Fruit fly (Drosophila melanogaster) S2 (cell line): ENCODE measurements around the gene CG13807.

Source experiments
- CG8478 ChIP-seq: fragments of >200 bp; optimal IDR thresholded peaks from 2 replicates; lab custom pipeline; 2018
- CTCF ChIP-seq, 2 experiments: fragments of >200 bp; optimal IDR thresholded peaks; 2 replicates each; lab custom pipeline; 2018

dm6 chr3L:2276250-2276649 is 13.5 kb downstream of the CG13807 start, which contains the start of gene yellow-g2:
- TF ChIP-seq CG8478 (lab: Kevin White, UChicago) (no peak), CTCF (optimal IDR thresholded peaks at IDR 0.05; lab: Kevin White, UChicago) (no peak)
